Worm (Caenorhabditis elegans) whole organism, L1 larva: Measurements from ENCODE around the gene ZK1320.7.

Experiments used
- C16A3.4 ChIP-seq: fragments of 150-350 bp; optimal IDR thresholded peaks from 2 replicates; lab custom pipeline; 2014; ENCODE audit warnings: missing biosample characterization, missing genetic modification characterization
- C34B4.2 ChIP-seq: sonication (generic microtip); optimal IDR thresholded peaks from 2 replicates; lab custom pipeline; 2017; ENCODE audit warnings: mild to moderate bottlenecking, missing genetic modification characterization, missing compliant biosample characterization
- Y116A8C.19 ChIP-seq: sonication (generic microtip); optimal IDR thresholded peaks from 2 replicates; lab custom pipeline; 2016; ENCODE audit warnings: missing compliant biosample characterization, missing genetic modification characterization, borderline replicate concordance
- ama-1 ChIP-seq: fragments of 150-350 bp; optimal IDR thresholded peaks from 2 replicates; lab custom pipeline; 2014
- blmp-1 ChIP-seq: fragments of 150-350 bp; optimal IDR thresholded peaks from 2 replicates; lab custom pipeline; 2014; ENCODE audit warnings: missing biosample characterization, missing genetic modification characterization
- ceh-8 ChIP-seq: fragments of 200-800 bp; sonication (Bioruptor generic); optimal IDR thresholded peaks from 2 replicates; lab custom pipeline; 2018; ENCODE audit warnings: mild to moderate bottlenecking, missing genetic modification characterization, moderate library complexity, missing compliant biosample characterization
- ceh-82 ChIP-seq, 3 experiments: fragments of 150-350 bp in 1 of 3; sonication (generic microtip) in 2 of 3; optimal IDR thresholded peaks; 2 replicates each; lab custom pipeline; 2014 to 2017; ENCODE audit warnings: missing biosample characterization in 3 of 3, missing genetic modification characterization in 3 of 3
- ceh-88 ChIP-seq: fragments of 200-800 bp; sonication (Bioruptor generic); IDR thresholded peaks from 2 replicates; pipeline ENCODE4 v1.3.6; 2022; ENCODE audit warnings: missing genetic modification characterization, missing compliant biosample characterization
- dpl-1 ChIP-seq, 3 experiments: fragments of 150-350 bp in 2 of 3; sonication (generic microtip) in 1 of 3; optimal IDR thresholded peaks; 2 replicates each; lab custom pipeline; 2014 to 2017; ENCODE audit warnings: missing biosample characterization in 3 of 3, missing genetic modification characterization in 3 of 3, missing genetic modification reagents in 3 of 3
- dsc-1 ChIP-seq: sonication (generic microtip); optimal IDR thresholded peaks from 2 replicates; lab custom pipeline; 2016; ENCODE audit warnings: mild to moderate bottlenecking, missing genetic modification characterization, missing compliant biosample characterization
- efl-3 ChIP-seq: fragments of 200-800 bp; sonication (Bioruptor generic); optimal IDR thresholded peaks from 2 replicates; lab custom pipeline; 2018; ENCODE audit warnings: mild to moderate bottlenecking, missing genetic modification characterization, missing compliant biosample characterization
- egl-13 ChIP-seq: sonication (generic microtip); optimal IDR thresholded peaks from 2 replicates; lab custom pipeline; 2016; ENCODE audit warnings: missing genotype, missing genetic modification reagents, missing genetic modification characterization, missing compliant biosample characterization
- elt-2 ChIP-seq: sonication (generic microtip); optimal IDR thresholded peaks from 2 replicates; lab custom pipeline; 2016; ENCODE audit warnings: missing genetic modification characterization, mild to moderate bottlenecking, inconsistent platforms, missing compliant biosample characterization, missing genetic modification reagents
- elt-3 ChIP-seq, 6 experiments: fragments of 150-350 bp in 1 of 6; sonication (generic microtip); optimal IDR thresholded peaks; 2 replicates each; lab custom pipeline; 2017 to 2018; ENCODE audit warnings: missing biosample characterization in 6 of 6, missing genetic modification characterization in 6 of 6, inconsistent platforms in 1 of 6
- ets-5 ChIP-seq: fragments of 200-800 bp; sonication (Bioruptor generic); IDR thresholded peaks from 2 replicates; pipeline ENCODE4 v1.3.6; 2022; ENCODE audit warnings: missing genetic modification characterization, missing compliant biosample characterization
- fkh-8 ChIP-seq: sonication (generic microtip); optimal IDR thresholded peaks from 2 replicates; lab custom pipeline; 2016; ENCODE audit warnings: mild to moderate bottlenecking, missing genetic modification characterization, missing compliant biosample characterization
- hlh-17 ChIP-seq: fragments of 200-800 bp; sonication (Bioruptor generic); optimal IDR thresholded peaks from 2 replicates; lab custom pipeline; 2018; ENCODE audit warnings: missing genetic modification characterization, mild to moderate bottlenecking, missing compliant biosample characterization, moderate library complexity, borderline replicate concordance
- isw-1 ChIP-seq: fragments of 200-800 bp; sonication (Bioruptor generic); IDR thresholded peaks from 2 replicates; pipeline ENCODE4 v1.3.6; 2022; ENCODE audit warnings: missing genetic modification characterization, missing compliant biosample characterization
- lin-14 ChIP-seq: fragments of 200-800 bp; sonication (Bioruptor generic); optimal IDR thresholded peaks from 2 replicates; lab custom pipeline; 2018; ENCODE audit warnings: mild to moderate bottlenecking, missing genetic modification characterization, moderate library complexity, missing compliant biosample characterization
- lin-15B ChIP-seq: fragments of 150-350 bp; sonication (generic microtip); optimal IDR thresholded peaks from 3 replicates; lab custom pipeline; 2014; ENCODE audit warnings: missing biosample characterization, missing genetic modification characterization
- lsy-2 ChIP-seq, 2 experiments: fragments of 150-350 bp; optimal IDR thresholded peaks; 2 replicates each; lab custom pipeline; 2014; ENCODE audit warnings: missing biosample characterization in 2 of 2, missing genetic modification characterization in 2 of 2
- mdl-1 ChIP-seq, 2 experiments: fragments of 150-350 bp; optimal IDR thresholded peaks; 2 replicates each; lab custom pipeline; 2014 to 2017; ENCODE audit warnings: missing biosample characterization in 2 of 2, missing genetic modification characterization in 2 of 2, inconsistent platforms in 1 of 2
- mef-2 ChIP-seq: fragments of 150-350 bp; optimal IDR thresholded peaks from 2 replicates; lab custom pipeline; 2014; ENCODE audit warnings: missing biosample characterization, missing genetic modification characterization
- mep-1 ChIP-seq: fragments of 150-350 bp; optimal IDR thresholded peaks from 2 replicates; lab custom pipeline; 2014; ENCODE audit warnings: missing biosample characterization, missing genetic modification characterization
- nhr-12 ChIP-seq: sonication (generic microtip); optimal IDR thresholded peaks from 2 replicates; lab custom pipeline; 2017; ENCODE audit warnings: missing biosample characterization, missing genetic modification characterization
- nhr-19 ChIP-seq: fragments of 200-800 bp; sonication (Bioruptor generic); conservative IDR thresholded peaks from 2 replicates; pipeline ENCODE4 v1.3.6; 2022; ENCODE audit warnings: missing genetic modification characterization, missing compliant biosample characterization
- nhr-28 ChIP-seq: fragments of 150-350 bp; optimal IDR thresholded peaks from 2 replicates; lab custom pipeline; 2014; ENCODE audit warnings: missing biosample characterization, missing genetic modification characterization
- nhr-71 ChIP-seq: sonication (generic microtip); optimal IDR thresholded peaks from 2 replicates; lab custom pipeline; 2016; ENCODE audit warnings: mild to moderate bottlenecking, missing genetic modification characterization, moderate library complexity, missing compliant biosample characterization
- nhr-76 ChIP-seq: sonication (generic microtip); optimal IDR thresholded peaks from 2 replicates; lab custom pipeline; 2017; ENCODE audit warnings: missing biosample characterization, missing genetic modification characterization
- nhr-85 ChIP-seq: sonication (generic microtip); peaks from one replicate; lab custom pipeline; 2016; ENCODE audit warnings: missing genetic modification characterization, inconsistent platforms, missing compliant biosample characterization
- pax-3 ChIP-seq: fragments of 200-800 bp; sonication (Bioruptor generic); optimal IDR thresholded peaks from 2 replicates; lab custom pipeline; 2018; ENCODE audit warnings: mild to moderate bottlenecking, missing genetic modification characterization, moderate library complexity, missing compliant biosample characterization
- pqm-1 ChIP-seq: sonication (generic microtip); optimal IDR thresholded peaks from 3 replicates; lab custom pipeline; 2017; ENCODE audit warnings: missing biosample characterization, missing genetic modification characterization
- rnt-1 ChIP-seq: sonication (generic microtip); optimal IDR thresholded peaks from 2 replicates; lab custom pipeline; 2016; ENCODE audit warnings: mild to moderate bottlenecking, missing genetic modification characterization, moderate library complexity, missing compliant biosample characterization
- skn-1 ChIP-seq: fragments of 150-350 bp; optimal IDR thresholded peaks from 2 replicates; lab custom pipeline; 2014; ENCODE audit warnings: missing biosample characterization, missing genetic modification characterization
- sox-4 ChIP-seq: sonication (generic microtip); optimal IDR thresholded peaks from 2 replicates; lab custom pipeline; 2016; ENCODE audit warnings: missing genetic modification characterization, missing compliant biosample characterization
- sup-37 ChIP-seq: fragments of 200-800 bp; sonication (Bioruptor generic); optimal IDR thresholded peaks from 2 replicates; lab custom pipeline; 2018; ENCODE audit warnings: mild to moderate bottlenecking, missing genetic modification characterization, missing compliant biosample characterization
- tlp-1 ChIP-seq: fragments of 150-350 bp; optimal IDR thresholded peaks from 2 replicates; lab custom pipeline; 2014; ENCODE audit warnings: missing biosample characterization, missing genetic modification characterization
- unc-62 ChIP-seq: fragments of 150-350 bp; optimal IDR thresholded peaks from 2 replicates; lab custom pipeline; 2014; ENCODE audit warnings: missing biosample characterization, missing genetic modification reagents, missing genetic modification characterization
- unc-98 ChIP-seq: fragments of 200-800 bp; sonication (Bioruptor generic); IDR thresholded peaks from 2 replicates; pipeline ENCODE4 v1.3.6; 2022; ENCODE audit warnings: missing genetic modification characterization, missing compliant biosample characterization
- vab-15 ChIP-seq: sonication (generic microtip); optimal IDR thresholded peaks from 2 replicates; lab custom pipeline; 2017; ENCODE audit warnings: missing genotype, mild to moderate bottlenecking, missing genetic modification characterization, missing compliant biosample characterization
- xbp-1 ChIP-seq: sonication (generic microtip); optimal IDR thresholded peaks from 2 replicates; lab custom pipeline; 2016; ENCODE audit warnings: missing genetic modification characterization, missing compliant biosample characterization
- zag-1 ChIP-seq: fragments of 150-350 bp; optimal IDR thresholded peaks from 2 replicates; lab custom pipeline; 2014; ENCODE audit warnings: missing biosample characterization, missing genetic modification characterization
- zip-4 ChIP-seq: fragments of 200-800 bp; sonication (Bioruptor generic); optimal IDR thresholded peaks from 2 replicates; lab custom pipeline; 2018; ENCODE audit warnings: mild to moderate bottlenecking, missing genetic modification characterization, moderate library complexity, missing compliant biosample characterization

ZK1320.7 gene

DNA sequence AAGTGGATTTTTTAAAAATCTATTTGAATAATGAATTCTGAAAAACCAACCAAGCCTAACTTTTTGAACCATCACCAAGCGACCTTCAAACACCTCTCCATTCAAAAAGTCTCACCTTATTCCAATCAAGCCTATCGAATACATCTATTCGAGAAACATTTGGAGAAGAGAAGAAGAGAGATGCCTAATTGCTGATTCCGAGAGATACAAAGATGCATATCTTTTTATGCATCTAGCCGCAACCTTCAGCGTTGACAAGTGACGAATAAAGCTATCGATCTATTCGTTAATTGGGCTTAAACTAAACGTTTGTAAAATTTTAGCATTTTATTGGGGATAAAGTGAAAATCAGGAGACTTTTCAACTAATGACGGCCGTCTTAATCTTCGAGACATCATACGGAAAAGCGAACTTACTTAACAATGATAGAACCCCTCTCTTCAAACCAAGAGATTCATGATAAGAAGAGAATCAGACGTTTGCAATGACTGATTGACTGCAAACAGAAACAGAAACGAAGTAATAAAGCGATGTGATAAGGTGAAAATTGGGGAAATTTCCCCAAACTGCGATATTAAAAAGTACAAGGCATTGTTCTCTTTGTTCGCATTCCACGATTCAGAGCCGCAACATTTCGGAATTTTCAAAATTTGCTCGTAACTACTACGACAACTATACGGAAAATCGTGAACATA lies 26.3 kb upstream of the ZK1320.7 start:
- no peak for TF ChIP-seq nhr-12
- no peak for TF ChIP-seq ceh-88 (GFP tag; lab: Robert Waterston, UW)
- TF ChIP-seq sox-4 (tag; lab: Kevin White, UChicago), result no peak
- TF ChIP-seq unc-98 (GFP tag; lab: Robert Waterston, UW), result no peak
- TF ChIP-seq zip-4, result no peak
- TF ChIP-seq tlp-1 (tag; lab: Kevin White, UChicago), result no peak
- TF ChIP-seq blmp-1, result peak; percentile 56
- no peak for TF ChIP-seq pax-3 (tag; lab: Kevin White, UChicago)
- peak; percentile 50 for TF ChIP-seq lin-14 (GFP tag; lab: Kevin White, UChicago)
- no peak for TF ChIP-seq lin-15B (tag; lab: Kevin White, UChicago)
- TF ChIP-seq ceh-82 (tag; optimal IDR thresholded peaks at IDR 0.05; lab: Kevin White, UChicago), result no peak
- TF ChIP-seq nhr-71 (tag; lab: Kevin White, UChicago), result no peak
- TF ChIP-seq isw-1 (GFP tag; lab: Robert Waterston, UW), result no peak
- TF ChIP-seq unc-62 (GFP tag; lab: Kevin White, UChicago), result no peak
- no peak for TF ChIP-seq nhr-76 (tag; lab: Kevin White, UChicago)
- no peak for TF ChIP-seq xbp-1
- no peak for TF ChIP-seq ama-1 (lab: Kevin White, UChicago)
- TF ChIP-seq Y116A8C.19 (tag; lab: Kevin White, UChicago), result no peak
- TF ChIP-seq sup-37 (GFP tag; lab: Kevin White, UChicago), result no peak
- TF ChIP-seq mef-2 (tag; lab: Kevin White, UChicago), result no peak
- no peak for TF ChIP-seq dsc-1 (tag; lab: Kevin White, UChicago)
- TF ChIP-seq fkh-8 (tag; lab: Kevin White, UChicago), result no peak
- TF ChIP-seq rnt-1, result peak; percentile 49
- peak; percentile 83 for TF ChIP-seq nhr-85
- TF ChIP-seq C34B4.2 (tag; lab: Kevin White, UChicago), result no peak
- no peak for TF ChIP-seq pqm-1
- TF ChIP-seq zag-1, result no peak
- TF ChIP-seq elt-2 (tag; lab: Kevin White, UChicago), result no peak
- TF ChIP-seq skn-1 (tag; lab: Kevin White, UChicago), result no peak
- TF ChIP-seq ets-5 (GFP tag; lab: Robert Waterston, UW), result no peak
- TF ChIP-seq vab-15 (tag; lab: Kevin White, UChicago), result no peak
- no peak for TF ChIP-seq egl-13
- no peak for TF ChIP-seq hlh-17 (GFP tag; lab: Kevin White, UChicago)
- no peak for TF ChIP-seq lsy-2 (tag; optimal IDR thresholded peaks at IDR 0.05; lab: Kevin White, UChicago)
- TF ChIP-seq elt-3 (tag; optimal IDR thresholded peaks at IDR 0.05; lab: Kevin White, UChicago), result peak in 1 of 6 experiments; percentile 24
- TF ChIP-seq mep-1 (tag; lab: Kevin White, UChicago), result peak; percentile 48
- TF ChIP-seq dpl-1 (GFP tag; optimal IDR thresholded peaks at IDR 0.05; lab: Kevin White, UChicago), result no peak
- no peak for TF ChIP-seq nhr-28 (tag; lab: Kevin White, UChicago)
- no peak for TF ChIP-seq nhr-19 (GFP tag; lab: Robert Waterston, UW)
- TF ChIP-seq mdl-1 (tag; optimal IDR thresholded peaks at IDR 0.05; lab: Kevin White, UChicago), result no peak
- TF ChIP-seq efl-3, result no peak
- TF ChIP-seq C16A3.4 (tag; lab: Kevin White, UChicago), result no peak
- no peak for TF ChIP-seq ceh-8 (GFP tag; lab: Kevin White, UChicago)
